Worm (Caenorhabditis elegans) whole organism, L3 larva: ENCODE measurements around the gene arle-14.
A peak's percentile ranks its signal among the peaks of the same experiment; 100 is the strongest.

Source experiments
- ama-1 ChIP-seq: fragments of 150-350 bp; optimal IDR thresholded peaks from 2 replicates; lab custom pipeline; 2018
- pqm-1 ChIP-seq: fragments of 150-350 bp; optimal IDR thresholded peaks from 2 replicates; lab custom pipeline; 2017; ENCODE audit warnings: missing biosample characterization, missing genetic modification characterization, inconsistent platforms

ce11 chrIII:5678935-5679334 lies 13.8 kb upstream of the arle-14 start, which contains the start of the genes ska-3 and rps-12:
- peak; percentile 94 for TF ChIP-seq pqm-1 (tag; lab: Kevin White, UChicago)
- peak; percentile 95 for TF ChIP-seq ama-1 (lab: Kevin White, UChicago)
